Worm (Caenorhabditis elegans): ENCODE data around the gene srw-77.

srw-77 gene

ce11 chrV:16638204-16638603 is 5.3 kb downstream of the srw-77 start, which contains the start of gene srw-76:
TSS of gene srw-76 (minus strand) at chrV:16638304.
- no peak for TF ChIP-seq nhr-11 (tag; optimal IDR thresholded peaks at IDR 0.05)
- TF ChIP-seq ttx-3 (tag; optimal IDR thresholded peaks at IDR 0.05), result no peak
- no peak for TF ChIP-seq sox-4 (tag; optimal IDR thresholded peaks at IDR 0.05)
- no peak for TF ChIP-seq ceh-45 (GFP tag; IDR thresholded peaks at IDR 0.05)
- no peak for TF ChIP-seq nhr-232 (tag; optimal IDR thresholded peaks at IDR 0.05)
- no peak for TF ChIP-seq ceh-14 (tag; optimal IDR thresholded peaks at IDR 0.05)
- TF ChIP-seq che-1 (tag; optimal IDR thresholded peaks at IDR 0.05), result no peak
- no peak for TF ChIP-seq hlh-8 (tag; optimal IDR thresholded peaks at IDR 0.05)
- TF ChIP-seq ceh-18 (tag; optimal IDR thresholded peaks at IDR 0.05), result no peak

ce11 chrV:16635911-16636310 is 7.5 kb downstream of the srw-77 start, which contains the start of gene mltn-11:
TSS of gene mltn-11 (plus strand) at chrV:16636186.
- no peak for TF ChIP-seq sdc-2 (tag; optimal IDR thresholded peaks at IDR 0.05)
- TF ChIP-seq elt-2 (tag; optimal IDR thresholded peaks at IDR 0.05), result peak; percentile 76

ce11 chrV:16629600-16629999 is 13.9 kb downstream of the srw-77 start, which contains the start of gene srd-21:
TSS of gene srd-21 (plus strand) at chrV:16629900.
- no peak for TF ChIP-seq lin-11 (tag; optimal IDR thresholded peaks at IDR 0.05)
- no peak for TF ChIP-seq ceh-48 (tag; optimal IDR thresholded peaks at IDR 0.05)
- no peak for TF ChIP-seq ceh-19 (GFP tag; optimal IDR thresholded peaks at IDR 0.05)
- TF ChIP-seq C38D4.7 (GFP tag; optimal IDR thresholded peaks at IDR 0.05), result no peak
- TF ChIP-seq sox-2 (GFP tag; IDR thresholded peaks at IDR 0.05), result no peak
- no peak for TF ChIP-seq ceh-14 (tag; optimal IDR thresholded peaks at IDR 0.05)
- TF ChIP-seq ceh-34 (tag; optimal IDR thresholded peaks at IDR 0.05), result no peak
- no peak for TF ChIP-seq fax-1 (tag; optimal IDR thresholded peaks at IDR 0.05)
- no peak for TF ChIP-seq F13H6.1 (tag; optimal IDR thresholded peaks at IDR 0.05)
- no peak for TF ChIP-seq K02D7.2 (tag; optimal IDR thresholded peaks at IDR 0.05)
- TF ChIP-seq elt-2 (tag; optimal IDR thresholded peaks at IDR 0.05), result no peak
- TF ChIP-seq fkh-10 (GFP tag; optimal IDR thresholded peaks at IDR 0.05), result no peak
- TF ChIP-seq odd-2 (tag; optimal IDR thresholded peaks at IDR 0.05), result no peak

ce11 chrV:16628991-16629390 is 14.5 kb downstream of the srw-77 start, which contains the start of gene W06G6.2:
TSS of gene W06G6.2 (plus strand) at chrV:16629291.
- TF ChIP-seq sdc-2 (tag; optimal IDR thresholded peaks at IDR 0.05) (peak; percentile 62), K02D7.2 (tag; optimal IDR thresholded peaks at IDR 0.05) (no peak), nfya-1 (tag; optimal IDR thresholded peaks at IDR 0.05) (no peak)

ce11 chrV:16627962-16628361 is 15.5 kb downstream of the srw-77 start, which contains the start of gene oac-53:
TSS of gene oac-53 (minus strand) at chrV:16627970.
- TF ChIP-seq elt-2 (tag; optimal IDR thresholded peaks at IDR 0.05) (peak; percentile 32), unc-55 (GFP tag; optimal IDR thresholded peaks at IDR 0.05) (no peak)

ce11 chrV:16622754-16623261 is 20.6 kb downstream of the srw-77 start, which contains the start of gene Y70C5A.2:
TSS of gene Y70C5A.2 (minus strand) at chrV:16623211.
- no peak for TF ChIP-seq nfya-1 (tag; optimal IDR thresholded peaks at IDR 0.05)
- no peak for TF ChIP-seq unc-42 (tag; optimal IDR thresholded peaks at IDR 0.05)
- no peak for TF ChIP-seq pax-1 (tag; optimal IDR thresholded peaks at IDR 0.05)
- no peak for TF ChIP-seq nhr-232 (tag; optimal IDR thresholded peaks at IDR 0.05)
- no peak for TF ChIP-seq ceh-48 (tag; optimal IDR thresholded peaks at IDR 0.05)
- no peak for TF ChIP-seq C38D4.7 (GFP tag; optimal IDR thresholded peaks at IDR 0.05)
- no peak for TF ChIP-seq T23F11.4 (GFP tag; optimal IDR thresholded peaks at IDR 0.05)
- TF ChIP-seq pag-3 (tag; optimal IDR thresholded peaks at IDR 0.05; ENCODE audit: borderline replicate concordance), result peak; percentile 82

- TF ChIP-seq hlh-6 (tag; optimal IDR thresholded peaks at IDR 0.05) (no peak), pat-9 (tag; optimal IDR thresholded peaks at IDR 0.05) (peak; percentile 24), hlh-30 (tag; optimal IDR thresholded peaks at IDR 0.05; ENCODE audit: insufficient read depth) (no peak), elt-2 (tag; optimal IDR thresholded peaks at IDR 0.05) (peak; percentile 26), lin-11 (tag; optimal IDR thresholded peaks at IDR 0.05) (peak; percentile 45), ttx-3 (tag; optimal IDR thresholded peaks at IDR 0.05) (peak; percentile 56), hlh-13 (GFP tag; optimal IDR thresholded peaks at IDR 0.05) (no peak), ceh-34 (tag; optimal IDR thresholded peaks at IDR 0.05) (no peak), dve-1 (tag; optimal IDR thresholded peaks at IDR 0.05) (no peak), nhr-11 (tag; optimal IDR thresholded peaks at IDR 0.05) (no peak), ceh-14 (tag; optimal IDR thresholded peaks at IDR 0.05) (no peak), sdc-2 (tag; optimal IDR thresholded peaks at IDR 0.05) (no peak), ceh-6 (GFP tag; optimal IDR thresholded peaks at IDR 0.05) (peak; percentile 57)
These were observed 21.6 kb downstream of the srw-77 start for ce11 chrV:16621894-16622293.

All from whole organism, late embryonic.